Fruit fly (Drosophila melanogaster): ENCODE measurements around the gene CG31301.

The CG31301 gene

dm6 chr3R:15340052-15340732 lies 5.8 kb upstream of the CG31301 start, which contains the start of gene SerRS-m (continued):
- TF ChIP-seq Hey (tag; optimal IDR thresholded peaks at IDR 0.05) (no peak), Poxn (GFP tag; IDR thresholded peaks at IDR 0.05) (no peak), Bteb2 (GFP tag; optimal IDR thresholded peaks at IDR 0.05) (no peak), CG14667 (GFP tag; IDR thresholded peaks at IDR 0.05) (no peak), lola (GFP tag; optimal IDR thresholded peaks at IDR 0.05) (peak in 1 of 3 experiments; percentile 9), fd3F (GFP tag; optimal IDR thresholded peaks at IDR 0.05) (no peak), Jarid2 (GFP tag; optimal IDR thresholded peaks at IDR 0.05) (no peak), gsb-n (tag; optimal IDR thresholded peaks at IDR 0.05) (peak; percentile 28), slou (GFP tag; optimal IDR thresholded peaks at IDR 0.05) (no peak), Oli (tag; optimal IDR thresholded peaks at IDR 0.05) (peak; percentile 13), CG6254 (GFP tag; optimal IDR thresholded peaks at IDR 0.05) (no peak), CG12219 (GFP tag; optimal IDR thresholded peaks at IDR 0.05) (no peak), Deaf1 (tag; optimal IDR thresholded peaks at IDR 0.05) (no peak), unpg (GFP tag; optimal IDR thresholded peaks at IDR 0.05) (peak; percentile 34), eve (GFP tag; optimal IDR thresholded peaks at IDR 0.05) (no peak), Meics (GFP tag; optimal IDR thresholded peaks at IDR 0.05) (no peak), CG17612 (GFP tag; IDR thresholded peaks at IDR 0.05) (no peak), CG10979 (tag; optimal IDR thresholded peaks at IDR 0.05) (peak; percentile 31), Fer1 (GFP tag; optimal IDR thresholded peaks at IDR 0.05) (no peak), danr (GFP tag; IDR thresholded peaks at IDR 0.05) (no peak), sim (GFP tag; IDR thresholded peaks at IDR 0.05) (no peak), sug (tag; optimal IDR thresholded peaks at IDR 0.05) (peak; percentile 12), CG12391 (tag; optimal IDR thresholded peaks at IDR 0.05) (peak; percentile 24), fd102C (GFP tag; optimal IDR thresholded peaks at IDR 0.05) (no peak), CG13894 (tag; optimal IDR thresholded peaks at IDR 0.05) (no peak), repo (GFP tag; optimal IDR thresholded peaks at IDR 0.05) (no peak), E2f1 (GFP tag; IDR thresholded peaks at IDR 0.05) (no peak), nerfin-2 (GFP tag; IDR thresholded peaks at IDR 0.05; ENCODE audit: partially characterized antibody) (no peak), wor (GFP tag; IDR thresholded peaks at IDR 0.05) (no peak), run (tag; optimal IDR thresholded peaks at IDR 0.05) (no peak), NfI (GFP tag; optimal IDR thresholded peaks at IDR 0.05) (no peak), gfzf (GFP tag; optimal IDR thresholded peaks at IDR 0.05) (no peak), prd (optimal IDR thresholded peaks at IDR 0.05) (no peak), prd (GFP tag; IDR thresholded peaks at IDR 0.05) (peak; percentile 21; the same call in 1 of the 3 replicates), CG7372 (GFP tag; IDR thresholded peaks at IDR 0.05) (no peak), Myb (GFP tag; optimal IDR thresholded peaks at IDR 0.05) (peak; percentile 68), CG12071 (GFP tag; optimal IDR thresholded peaks at IDR 0.05) (no peak), Bgb (GFP tag; IDR thresholded peaks at IDR 0.05; ENCODE audit: partially characterized antibody) (0 out of 2 replicates have a peak, but pooled peaks have one; percentile 6), CG9437 (GFP tag; optimal IDR thresholded peaks at IDR 0.05) (peak; percentile 99), CG18262 (tag; optimal IDR thresholded peaks at IDR 0.05) (peak; percentile 14), Nf-YC (tag; optimal IDR thresholded peaks at IDR 0.05) (no peak), Fer2 (tag; optimal IDR thresholded peaks at IDR 0.05) (no peak), rib (GFP tag; IDR thresholded peaks at IDR 0.05) (no peak), ERR (GFP tag; optimal IDR thresholded peaks at IDR 0.05) (no peak), CG10267 (tag; optimal IDR thresholded peaks at IDR 0.05) (peak; percentile 17), scrt (GFP tag; optimal IDR thresholded peaks at IDR 0.05) (no peak), CG17359 (tag; optimal IDR thresholded peaks at IDR 0.05) (peak; percentile 19), CG17829 (tag; optimal IDR thresholded peaks at IDR 0.05) (peak; percentile 15), CG11398 (GFP tag; optimal IDR thresholded peaks at IDR 0.05) (no peak), jumu (GFP tag; optimal IDR thresholded peaks at IDR 0.05) (no peak)
